Fruit fly (Drosophila melanogaster): Measurements from ENCODE around the gene CG7091.

Gene CG7091

dm6 chr3R:12982167-12982981, 4.6 kb downstream of the CG7091 start (continued):
- TF ChIP-seq CG18599 (GFP tag; optimal IDR thresholded peaks at IDR 0.05) (peak; percentile 81), CG17328 (GFP tag; IDR thresholded peaks at IDR 0.05) (peak; percentile 57; the same call in 1 of the 2 replicates), CG7271 (tag; optimal IDR thresholded peaks at IDR 0.05) (no peak), gce (GFP tag; IDR thresholded peaks at IDR 0.05) (no peak; the same call in 2 of the 3 replicates), mam (GFP tag; optimal IDR thresholded peaks at IDR 0.05) (peak; percentile 13), dpn (GFP tag; optimal IDR thresholded peaks at IDR 0.05) (peak in 1 of 2 experiments; percentile 61), CHES-1-like (GFP tag; optimal IDR thresholded peaks at IDR 0.05) (no peak), dysf (GFP tag; IDR thresholded peaks at IDR 0.05) (peak; percentile 83), HmgZ (tag; optimal IDR thresholded peaks at IDR 0.05) (peak; percentile 64), Atf-2 (GFP tag; optimal IDR thresholded peaks at IDR 0.05) (no peak), insv (GFP tag; optimal IDR thresholded peaks at IDR 0.05) (peak in 1 of 2 experiments; percentile 28), Hmx (GFP tag; optimal IDR thresholded peaks at IDR 0.05) (peak; percentile 63), Scr (GFP tag; IDR thresholded peaks at IDR 0.05; ENCODE audit: partially characterized antibody) (peak; percentile 17; the same call in 1 of the 2 replicates), twi (tag; optimal IDR thresholded peaks at IDR 0.05) (peak; percentile 15), CG16813 (GFP tag; IDR thresholded peaks at IDR 0.05; ENCODE audit: partially characterized antibody) (no peak), CG8089 (GFP tag; optimal IDR thresholded peaks at IDR 0.05) (no peak), sisA (GFP tag; IDR thresholded peaks at IDR 0.05) (peak; percentile 48), dimm (GFP tag; IDR thresholded peaks at IDR 0.05) (0 out of 2 replicates have a peak, but pooled peaks have one; percentile 23), CG33557 (GFP tag; optimal IDR thresholded peaks at IDR 0.05) (no peak), crol (GFP tag; IDR thresholded peaks at IDR 0.05) (no peak), CG12769 (tag; optimal IDR thresholded peaks at IDR 0.05) (peak; percentile 27), Jarid2 (GFP tag; optimal IDR thresholded peaks at IDR 0.05) (no peak), CG4707 (GFP tag; optimal IDR thresholded peaks at IDR 0.05) (peak; percentile 13), CG15601 (tag; optimal IDR thresholded peaks at IDR 0.05) (peak; percentile 20), emc (GFP tag; optimal IDR thresholded peaks at IDR 0.05) (no peak), E2f1 (GFP tag; IDR thresholded peaks at IDR 0.05) (peak; percentile 56; the same call in 1 of the 2 replicates), CrebB (tag; optimal IDR thresholded peaks at IDR 0.05) (peak; percentile 39), CG5953 (GFP tag; IDR thresholded peaks at IDR 0.05) (no peak), CG1603 (tag; optimal IDR thresholded peaks at IDR 0.05) (no peak), CG6689 (GFP tag; IDR thresholded peaks at IDR 0.05) (peak; percentile 45), gro (GFP tag; optimal IDR thresholded peaks at IDR 0.05) (no peak), CG17359 (tag; optimal IDR thresholded peaks at IDR 0.05) (peak; percentile 65), Taf1 (GFP tag; IDR thresholded peaks at IDR 0.05) (no peak), tin (GFP tag; optimal IDR thresholded peaks at IDR 0.05) (peak; percentile 32), esg (GFP tag; conservative IDR thresholded peaks at IDR 0.05) (peak; percentile 75), MBD-R2 (GFP tag; IDR thresholded peaks at IDR 0.05) (0 out of 2 replicates have a peak, but pooled peaks have one; percentile 24), Dref (GFP tag; IDR thresholded peaks at IDR 0.05) (no peak), CG18476 (GFP tag; optimal IDR thresholded peaks at IDR 0.05) (peak; percentile 31), Pdp1 (GFP tag; optimal IDR thresholded peaks at IDR 0.05) (peak in 1 of 2 experiments; percentile 4), CG12942 (GFP tag; optimal IDR thresholded peaks at IDR 0.05) (peak; percentile 20), CG17912 (GFP tag; optimal IDR thresholded peaks at IDR 0.05) (no peak), sd (tag; optimal IDR thresholded peaks at IDR 0.05) (peak; percentile 91), CG6683 (GFP tag; optimal IDR thresholded peaks at IDR 0.05) (peak; percentile 6), tup (GFP tag; optimal IDR thresholded peaks at IDR 0.05) (peak; percentile 27), trem (tag; optimal IDR thresholded peaks at IDR 0.05) (peak; percentile 14), gem (tag; optimal IDR thresholded peaks at IDR 0.05) (peak; percentile 82), HLH4C (GFP tag; IDR thresholded peaks at IDR 0.05; ENCODE audit: partially characterized antibody) (no peak), fd3F (GFP tag; optimal IDR thresholded peaks at IDR 0.05) (peak; percentile 69)
